Worm (Caenorhabditis elegans): Measurements from ENCODE around the gene B0001.8.
"Not testable (repeated sequence)": the region's sequence is repeated elsewhere in the genome, so short reads cannot be mapped to it uniquely, and the experiment has no call there.

Gene B0001.8

DNA sequence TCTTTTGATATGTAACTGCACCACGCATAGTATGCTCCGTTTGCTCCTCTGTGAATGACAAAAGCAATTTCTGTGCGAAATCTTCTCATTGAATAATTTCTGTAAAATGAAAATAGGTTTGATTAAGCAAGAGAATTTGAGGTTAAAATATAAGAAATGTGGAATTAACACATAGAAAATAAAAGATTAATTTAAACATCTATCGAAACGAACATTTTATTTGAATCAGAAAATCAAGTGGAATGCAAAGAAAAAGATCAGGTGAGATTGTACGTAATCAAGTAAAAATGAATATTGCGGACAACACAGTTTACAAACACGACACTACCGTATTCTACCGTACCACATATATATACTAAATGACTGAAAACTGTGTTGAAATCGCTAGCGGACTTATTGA, at the start of gene B0001.8:
B0001.8 (minus strand) TSS at position 101 of the 400 bp plus-strand sequence.
- TF ChIP-seq nhr-12 (tag; optimal IDR thresholded peaks at IDR 0.05): no peak
- no peak for TF ChIP-seq lin-39 (tag; optimal IDR thresholded peaks at IDR 0.05)
- TF ChIP-seq mdl-1 (tag; optimal IDR thresholded peaks at IDR 0.05): no peak
- TF ChIP-seq ama-1 (optimal IDR thresholded peaks at IDR 0.05): no peak
- TF ChIP-seq nhr-76 (tag; optimal IDR thresholded peaks at IDR 0.05): no peak
- TF ChIP-seq nhr-11 (tag; optimal IDR thresholded peaks at IDR 0.05): no peak
- TF ChIP-seq ZK546.5 (tag; optimal IDR thresholded peaks at IDR 0.05): no peak
- no peak for TF ChIP-seq egl-5 (tag; optimal IDR thresholded peaks at IDR 0.05)
- no peak for TF ChIP-seq nhr-43 (tag; optimal IDR thresholded peaks at IDR 0.05; ENCODE audit: poor library complexity, severe bottlenecking)
- TF ChIP-seq nhr-25 (tag; optimal IDR thresholded peaks at IDR 0.05): no peak
- no peak for TF ChIP-seq daf-12 (tag; optimal IDR thresholded peaks at IDR 0.05)
- no peak for TF ChIP-seq nhr-237 (tag; optimal IDR thresholded peaks at IDR 0.05)

DNA sequence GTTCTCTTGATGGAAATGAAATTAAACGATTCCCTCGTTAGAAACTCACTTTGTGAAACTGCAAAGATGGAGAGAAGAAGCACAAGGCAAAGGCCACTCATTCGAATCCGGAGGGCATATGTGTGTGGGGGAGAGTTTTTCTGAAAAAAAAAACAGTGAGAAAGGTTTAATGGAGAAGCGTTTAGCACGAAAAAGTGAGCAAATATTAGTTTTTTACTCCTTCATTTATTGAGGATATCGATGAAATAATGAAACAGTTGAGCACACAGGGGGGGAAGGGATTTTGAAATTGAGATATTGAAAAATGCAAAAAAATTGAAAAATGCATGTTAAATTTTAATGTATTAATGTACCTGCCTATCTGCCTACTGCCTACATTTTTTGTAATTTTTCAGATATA, 37.4 kb upstream of the B0001.8 start, which contains the start of gene nlr-1:
nlr-1 (minus strand) TSS at position 101 of the 400 bp plus-strand sequence.
- not testable (repeated sequence) for TF ChIP-seq ceh-16, mml-1, ceh-82 (tag; optimal IDR thresholded peaks at IDR 0.05)

DNA sequence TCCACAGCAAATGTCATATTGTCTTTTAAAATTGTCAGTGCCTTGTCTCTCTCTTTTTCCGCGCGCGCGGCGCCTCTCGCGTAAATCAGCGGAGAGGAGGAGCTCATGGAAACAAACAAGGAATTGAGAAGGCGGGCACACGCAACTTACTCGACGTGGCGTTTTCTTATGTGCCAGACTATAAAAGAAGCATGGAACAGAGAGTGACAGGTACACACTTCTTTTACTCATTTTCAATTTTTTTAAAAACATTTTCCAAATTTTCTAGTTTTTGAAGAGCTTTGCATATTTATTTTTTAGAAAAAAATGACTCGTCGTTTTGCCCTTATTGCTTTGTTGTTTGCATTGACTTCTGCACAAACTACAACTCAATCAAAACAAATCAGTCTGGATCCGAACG, 27.1 kb upstream of the B0001.8 start, which contains the start of gene F20B10.3:
F20B10.3 (plus strand) TSS at position 301 of the 400 bp plus-strand sequence.
- TF ChIP-seq nhr-23 (tag; optimal IDR thresholded peaks at IDR 0.05) (no peak), ceh-28 (tag; optimal IDR thresholded peaks at IDR 0.05) (no peak), egl-5 (tag; optimal IDR thresholded peaks at IDR 0.05) (no peak), pqm-1 (tag; optimal IDR thresholded peaks at IDR 0.05) (no peak), eor-1 (tag; optimal IDR thresholded peaks at IDR 0.05) (no peak), egl-27 (tag; optimal IDR thresholded peaks at IDR 0.05) (no peak), mml-1 (tag; optimal IDR thresholded peaks at IDR 0.05) (no peak), nhr-76 (tag; optimal IDR thresholded peaks at IDR 0.05) (no peak), fos-1 (tag; optimal IDR thresholded peaks at IDR 0.05) (no peak)

DNA sequence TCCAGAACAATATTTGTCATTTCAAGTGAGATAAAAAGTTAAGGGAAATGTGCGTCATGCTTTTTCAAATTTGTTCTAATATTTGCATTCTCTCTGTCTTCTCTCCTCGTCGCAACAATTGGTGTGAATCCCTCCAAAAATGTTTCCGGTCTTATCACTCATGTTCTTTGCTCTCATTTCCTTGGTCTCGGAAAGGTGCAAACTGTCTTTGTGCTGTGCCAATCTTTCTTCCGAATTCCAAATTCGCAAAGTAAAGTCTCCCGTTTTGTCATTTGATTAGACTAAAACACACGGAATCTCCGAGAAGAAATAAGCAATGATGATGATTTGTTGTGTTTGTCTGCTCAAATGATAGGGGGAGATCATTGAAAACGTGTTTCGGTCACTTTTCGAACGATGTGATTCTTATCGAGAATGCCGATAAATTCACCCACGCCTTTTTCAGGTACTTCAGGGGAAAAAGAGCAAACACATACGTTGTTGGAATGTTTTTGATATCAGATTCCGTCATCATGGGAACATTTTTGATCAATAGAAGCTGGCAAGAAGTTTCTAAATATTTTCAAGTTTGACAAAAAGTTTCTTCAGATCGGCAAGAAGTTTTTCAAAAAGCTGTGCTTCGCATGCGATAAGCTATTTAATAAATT, 24.7 kb upstream of the B0001.8 start:
- no peak for TF ChIP-seq ceh-28 (tag; optimal IDR thresholded peaks at IDR 0.05)
- TF ChIP-seq nhr-77 (tag; optimal IDR thresholded peaks at IDR 0.05): no peak
- TF ChIP-seq elt-2 (tag; optimal IDR thresholded peaks at IDR 0.05): peak; percentile 65
- no peak for TF ChIP-seq elt-1 (tag; optimal IDR thresholded peaks at IDR 0.05)
- TF ChIP-seq pha-4 (tag; optimal IDR thresholded peaks at IDR 0.05): peak; percentile 49
- TF ChIP-seq pqm-1 (tag; optimal IDR thresholded peaks at IDR 0.05): peak; percentile 45

DNA sequence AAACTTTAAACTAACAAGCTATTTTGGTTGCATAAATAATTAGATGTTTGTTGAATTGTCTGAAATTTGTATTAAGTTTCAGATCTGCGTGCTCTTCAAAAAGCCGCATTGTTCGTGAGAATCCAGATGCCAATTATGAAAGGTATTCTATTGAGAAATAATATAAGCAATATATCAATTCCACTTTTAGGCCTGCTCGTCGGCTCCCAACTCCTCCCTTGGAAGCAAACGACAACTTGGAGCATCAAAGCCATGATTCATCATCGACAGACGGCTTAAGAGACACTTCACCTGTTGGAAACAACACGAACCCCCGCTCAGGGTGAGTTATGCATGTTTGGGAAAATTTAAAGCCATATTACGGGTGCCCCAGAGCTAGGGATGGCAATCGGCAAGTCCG, 21.9 kb upstream of the B0001.8 start:
- TF ChIP-seq nhr-25 (tag; optimal IDR thresholded peaks at IDR 0.05): no peak
- no peak for TF ChIP-seq nfya-1 (tag; optimal IDR thresholded peaks at IDR 0.05; ENCODE audit: insufficient read depth)
- TF ChIP-seq unc-62 (GFP tag; optimal IDR thresholded peaks at IDR 0.05): no peak
- TF ChIP-seq ceh-82 (tag; optimal IDR thresholded peaks at IDR 0.05): no peak
- no peak for TF ChIP-seq nhr-77 (tag; optimal IDR thresholded peaks at IDR 0.05)
- no peak for TF ChIP-seq aly-2 (tag; optimal IDR thresholded peaks at IDR 0.05)
- TF ChIP-seq nhr-67 (tag; optimal IDR thresholded peaks at IDR 0.05): no peak
- no peak for TF ChIP-seq nhr-76 (tag; optimal IDR thresholded peaks at IDR 0.05)
- TF ChIP-seq mdl-1 (tag; optimal IDR thresholded peaks at IDR 0.05): no peak
- no peak for TF ChIP-seq ZK546.5 (tag; optimal IDR thresholded peaks at IDR 0.05)
- no peak for TF ChIP-seq pha-4 (tag; optimal IDR thresholded peaks at IDR 0.05)
- TF ChIP-seq nhr-43 (tag; optimal IDR thresholded peaks at IDR 0.05; ENCODE audit: poor library complexity, severe bottlenecking): no peak
- no peak for TF ChIP-seq nhr-237 (tag; optimal IDR thresholded peaks at IDR 0.05)
- no peak for TF ChIP-seq nhr-23 (tag; optimal IDR thresholded peaks at IDR 0.05)
- no peak for TF ChIP-seq eor-1 (tag; optimal IDR thresholded peaks at IDR 0.05)

DNA sequence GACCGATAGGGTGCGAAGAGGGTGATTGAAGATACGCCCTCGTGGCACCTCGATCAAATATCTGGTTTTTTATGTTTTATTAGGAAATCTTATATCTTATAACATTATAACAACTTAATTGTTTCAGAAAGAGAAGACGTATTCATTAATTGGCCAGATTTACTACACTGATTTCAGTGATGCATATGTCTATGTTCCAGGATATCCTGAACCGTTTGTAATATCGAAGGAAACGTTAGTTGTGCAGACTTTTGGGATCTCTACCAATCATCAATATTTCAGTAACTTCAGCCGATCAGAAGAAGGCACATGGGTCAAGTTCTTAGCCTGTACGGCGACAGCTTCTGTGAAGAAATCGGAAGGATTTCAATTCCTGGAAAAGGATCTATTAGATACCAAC, 19.6 kb upstream of the B0001.8 start:
- no peak for TF ChIP-seq nhr-11 (tag; optimal IDR thresholded peaks at IDR 0.05)
- no peak for TF ChIP-seq egl-27 (tag; optimal IDR thresholded peaks at IDR 0.05)
- TF ChIP-seq nhr-28 (tag; optimal IDR thresholded peaks at IDR 0.05): no peak
- TF ChIP-seq tbx-2 (tag; optimal IDR thresholded peaks at IDR 0.05): no peak
- TF ChIP-seq ceh-16 (tag; optimal IDR thresholded peaks at IDR 0.05): no peak
- no peak for TF ChIP-seq ceh-82 (tag; optimal IDR thresholded peaks at IDR 0.05)
- TF ChIP-seq jun-1 (tag; optimal IDR thresholded peaks at IDR 0.05): no peak
- no peak for TF ChIP-seq ZK546.5 (tag; optimal IDR thresholded peaks at IDR 0.05)
- TF ChIP-seq R02D3.7 (tag; optimal IDR thresholded peaks at IDR 0.05): no peak
- TF ChIP-seq ceh-9 (tag; optimal IDR thresholded peaks at IDR 0.05): no peak
- no peak for TF ChIP-seq ama-1 (optimal IDR thresholded peaks at IDR 0.05)
- TF ChIP-seq elt-1 (tag; optimal IDR thresholded peaks at IDR 0.05): no peak
- TF ChIP-seq nhr-25 (tag; optimal IDR thresholded peaks at IDR 0.05): no peak
- no peak for TF ChIP-seq snpc-4 (tag; optimal IDR thresholded peaks at IDR 0.05)
- no peak for TF ChIP-seq unc-39 (tag; optimal IDR thresholded peaks at IDR 0.05)
- no peak for TF ChIP-seq nhr-237 (tag; optimal IDR thresholded peaks at IDR 0.05)

All from whole organism, L3 larva.